Worm (Caenorhabditis elegans): ENCODE measurements around the gene K01G5.8.

Gene K01G5.8

DNA sequence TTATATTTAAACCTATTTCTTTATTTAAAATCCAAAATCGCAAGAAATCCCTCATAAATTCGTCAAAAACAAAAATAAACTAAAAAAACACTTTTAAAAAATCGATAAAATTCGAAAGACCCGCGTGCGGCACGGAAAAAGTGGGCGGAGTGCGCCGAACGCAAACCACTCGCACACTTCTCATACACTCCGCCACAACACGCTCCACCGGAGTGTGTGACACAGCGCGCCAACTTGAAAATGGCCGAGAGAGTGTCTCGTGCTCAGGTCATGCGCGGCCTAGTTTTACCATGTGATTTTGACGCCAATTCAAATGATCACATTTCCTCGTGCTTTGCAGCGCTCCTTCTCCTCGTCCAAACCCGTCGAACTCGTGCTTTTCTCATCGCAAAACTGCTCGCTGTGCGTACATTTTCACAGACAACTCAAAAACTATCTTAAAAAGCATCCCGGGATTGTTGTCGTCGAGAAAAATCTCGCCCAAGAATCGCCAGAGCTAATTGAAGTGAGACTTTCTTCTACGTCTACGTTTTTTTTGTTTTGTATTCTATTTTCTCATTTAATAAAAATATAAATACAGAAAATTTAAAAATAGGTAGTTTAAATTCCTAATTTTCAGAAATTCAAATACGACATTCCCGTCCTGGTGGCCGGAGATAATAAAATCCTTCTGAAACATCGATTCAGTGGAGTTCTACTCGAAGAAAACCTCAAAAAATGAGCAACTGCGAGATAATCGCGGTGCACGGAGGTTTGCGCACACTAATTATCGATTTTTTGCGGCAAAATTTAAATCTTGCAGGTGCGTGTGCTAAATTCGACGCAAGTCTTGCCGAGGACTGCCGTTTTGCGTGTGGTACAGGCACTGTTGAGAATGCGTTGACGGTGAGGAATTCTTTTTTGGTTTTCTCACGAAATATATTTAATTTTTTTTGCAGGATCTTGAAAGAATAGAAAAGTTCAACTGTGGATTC lies 18.8 kb upstream of the K01G5.8 start, which contains the start of gene tasp-1:
Gene tasp-1 (plus strand): TSS at position 258 of the 974 bp plus-strand sequence.
- TF ChIP-seq nhr-76 (tag; optimal IDR thresholded peaks at IDR 0.05) (peak; percentile 94), aly-2 (tag; optimal IDR thresholded peaks at IDR 0.05) (peak; percentile 93), pqm-1 (tag; optimal IDR thresholded peaks at IDR 0.05) (peak; percentile 97), unc-39 (tag; optimal IDR thresholded peaks at IDR 0.05) (peak; percentile 64), egl-5 (tag; optimal IDR thresholded peaks at IDR 0.05) (peak; percentile 98), mml-1 (tag; optimal IDR thresholded peaks at IDR 0.05) (peak; percentile 53), snpc-4 (tag; optimal IDR thresholded peaks at IDR 0.05) (peak; percentile 97), unc-62 (GFP tag; optimal IDR thresholded peaks at IDR 0.05) (peak; percentile 100), ceh-28 (tag; optimal IDR thresholded peaks at IDR 0.05) (peak; percentile 99), daf-12 (tag; optimal IDR thresholded peaks at IDR 0.05) (peak; percentile 83), fkh-10 (GFP tag; optimal IDR thresholded peaks at IDR 0.05) (peak; percentile 100), lsy-12 (tag; optimal IDR thresholded peaks at IDR 0.05) (peak; percentile 100), ceh-82 (tag; optimal IDR thresholded peaks at IDR 0.05) (peak; percentile 99), elt-3 (tag; optimal IDR thresholded peaks at IDR 0.05) (peak; percentile 97 to 100 (median 97)), mdl-1 (tag; optimal IDR thresholded peaks at IDR 0.05) (peak; percentile 99), hmg-11 (tag; optimal IDR thresholded peaks at IDR 0.05) (peak; percentile 100), ceh-9 (tag; optimal IDR thresholded peaks at IDR 0.05) (no peak), skn-1 (tag; optimal IDR thresholded peaks at IDR 0.05) (peak; percentile 98), elt-2 (tag; optimal IDR thresholded peaks at IDR 0.05) (peak; percentile 99), nfya-1 (tag; optimal IDR thresholded peaks at IDR 0.05; ENCODE audit: insufficient read depth) (peak; percentile 99), ztf-4 (tag; optimal IDR thresholded peaks at IDR 0.05) (peak; percentile 96), pha-4 (tag; optimal IDR thresholded peaks at IDR 0.05) (peak; percentile 100), eor-1 (tag; optimal IDR thresholded peaks at IDR 0.05) (peak in 1 of 2 experiments; percentile 50), ama-1 (optimal IDR thresholded peaks at IDR 0.05) (peak; percentile 85), R02D3.7 (tag; optimal IDR thresholded peaks at IDR 0.05) (peak; percentile 98), egl-27 (tag; optimal IDR thresholded peaks at IDR 0.05) (peak; percentile 97), nhr-23 (tag; optimal IDR thresholded peaks at IDR 0.05) (peak; percentile 100), nhr-11 (tag; optimal IDR thresholded peaks at IDR 0.05) (peak; percentile 100), fkh-2 (tag; optimal IDR thresholded peaks at IDR 0.05) (peak; percentile 94), fos-1 (tag; optimal IDR thresholded peaks at IDR 0.05) (peak; percentile 99), nhr-237 (tag; optimal IDR thresholded peaks at IDR 0.05) (no peak), sea-2 (GFP tag; optimal IDR thresholded peaks at IDR 0.05) (peak; percentile 96), nhr-25 (tag; optimal IDR thresholded peaks at IDR 0.05) (peak; percentile 100), jun-1 (tag; optimal IDR thresholded peaks at IDR 0.05) (peak; percentile 100), nhr-28 (tag; optimal IDR thresholded peaks at IDR 0.05) (peak; percentile 88), nhr-12 (tag; optimal IDR thresholded peaks at IDR 0.05) (no peak), nhr-43 (tag; optimal IDR thresholded peaks at IDR 0.05; ENCODE audit: poor library complexity, severe bottlenecking) (peak; percentile 99), nhr-77 (tag; optimal IDR thresholded peaks at IDR 0.05) (peak; percentile 96), lin-39 (tag; optimal IDR thresholded peaks at IDR 0.05) (peak; percentile 100), zag-1 (tag; optimal IDR thresholded peaks at IDR 0.05) (peak; percentile 90), ZK546.5 (tag; optimal IDR thresholded peaks at IDR 0.05) (peak; percentile 73), elt-1 (tag; optimal IDR thresholded peaks at IDR 0.05) (peak; percentile 94), tbx-2 (tag; optimal IDR thresholded peaks at IDR 0.05) (peak; percentile 97), ceh-16 (tag; optimal IDR thresholded peaks at IDR 0.05) (peak; percentile 77), lin-15B (tag; optimal IDR thresholded peaks at IDR 0.05) (peak; percentile 100), ztf-11 (tag; optimal IDR thresholded peaks at IDR 0.05) (peak; percentile 76), nhr-67 (tag; optimal IDR thresholded peaks at IDR 0.05) (peak; percentile 54)

All from whole organism, L3 larva.